Fruit fly (Drosophila melanogaster) whole organism, embryonic: ENCODE results near the gene Pcd.

Experiments used
- ATbp ChIP-seq: fragments of 200-800 bp; sonication (Bioruptor generic); optimal IDR thresholded peaks from 2 replicates; lab custom pipeline; 2017; ENCODE audit warnings: missing biosample characterization, mild to moderate bottlenecking, missing genetic modification characterization, missing genetic modification reagents
- Ada2b ChIP-seq: fragments of 200-800 bp; sonication (Bioruptor generic); IDR thresholded peaks from 2 replicates; pipeline ENCODE4 v1.3.6; 2022; ENCODE audit warnings: missing biosample characterization, missing genetic modification characterization
- Aef1 ChIP-seq: fragments of 200-800 bp; sonication (Bioruptor generic); IDR thresholded peaks from 3 replicates; pipeline ENCODE4 v1.3.6; 2022; ENCODE audit warnings: missing biosample characterization, missing genetic modification characterization
- Asciz ChIP-seq: fragments of 200-800 bp; sonication (Bioruptor generic); optimal IDR thresholded peaks from 2 replicates; lab custom pipeline; 2017; ENCODE audit warnings: missing biosample characterization, mild to moderate bottlenecking, missing genetic modification characterization, missing genetic modification reagents
- Atf-2 ChIP-seq: fragments of 200-800 bp; sonication (Bioruptor generic); optimal IDR thresholded peaks from 2 replicates; lab custom pipeline; 2016; ENCODE audit warnings: missing biosample characterization, missing genetic modification characterization
- CG10366 ChIP-seq: fragments of 200-800 bp; sonication (Bioruptor generic); IDR thresholded peaks from 2 replicates; pipeline ENCODE4 v1.3.6; 2022; ENCODE audit warnings: missing biosample characterization, missing genetic modification characterization
- CG10979 ChIP-seq: fragments of 200-800 bp; sonication (Bioruptor generic); optimal IDR thresholded peaks from 2 replicates; lab custom pipeline; 2018; ENCODE audit warnings: missing biosample characterization, mild to moderate bottlenecking, missing genetic modification characterization, moderate library complexity
- CG11723 ChIP-seq: fragments of 200-800 bp; sonication (Bioruptor generic); optimal IDR thresholded peaks from 2 replicates; lab custom pipeline; 2017; ENCODE audit warnings: missing biosample characterization, mild to moderate bottlenecking, missing genetic modification characterization
- CG14014 ChIP-seq: fragments of 200-800 bp; sonication (Bioruptor generic); IDR thresholded peaks from 2 replicates; pipeline ENCODE4 v1.3.6; 2022; ENCODE audit warnings: missing biosample characterization, missing genetic modification characterization
- CG14667 ChIP-seq: fragments of 200-800 bp; sonication (Bioruptor generic); IDR thresholded peaks from 2 replicates; pipeline ENCODE4 v1.3.6; 2022; ENCODE audit warnings: missing biosample characterization, missing genetic modification characterization
- CG15514 ChIP-seq: fragments of 200-800 bp; sonication (Bioruptor generic); optimal IDR thresholded peaks from 3 replicates; lab custom pipeline; 2017; ENCODE audit warnings: missing biosample characterization, missing genetic modification characterization, mild to moderate bottlenecking, moderate library complexity, missing genetic modification reagents
- CG17359 ChIP-seq: fragments of 200-800 bp; sonication (Bioruptor generic); optimal IDR thresholded peaks from 3 replicates; lab custom pipeline; 2018; ENCODE audit warnings: missing biosample characterization, mild to moderate bottlenecking, missing genetic modification characterization, moderate library complexity
- CG18262 ChIP-seq: fragments of 200-800 bp; optimal IDR thresholded peaks from 3 replicates; lab custom pipeline; 2019; ENCODE audit warnings: missing biosample characterization, mild to moderate bottlenecking, missing genetic modification characterization, moderate library complexity
- CG18599 ChIP-seq: fragments of 200-800 bp; sonication (Bioruptor generic); optimal IDR thresholded peaks from 3 replicates; lab custom pipeline; 2017; ENCODE audit warnings: missing biosample characterization, missing genetic modification characterization, mild to moderate bottlenecking, moderate library complexity, missing genetic modification reagents
- CG2202 ChIP-seq: fragments of 200-800 bp; sonication (Bioruptor generic); optimal IDR thresholded peaks from 2 replicates; lab custom pipeline; 2018; ENCODE audit warnings: missing biosample characterization, mild to moderate bottlenecking, missing genetic modification characterization
- CG2712 ChIP-seq: fragments of 200-800 bp; optimal IDR thresholded peaks from 3 replicates; lab custom pipeline; 2019; ENCODE audit warnings: missing biosample characterization, mild to moderate bottlenecking, missing genetic modification characterization, moderate library complexity
- CG30403 ChIP-seq: fragments of 200-800 bp; sonication (Bioruptor generic); optimal IDR thresholded peaks from 3 replicates; lab custom pipeline; 2016; ENCODE audit warnings: missing biosample characterization, missing genetic modification characterization
- CG33557 ChIP-seq: fragments of 200-800 bp; sonication (Bioruptor generic); optimal IDR thresholded peaks from 2 replicates; lab custom pipeline; 2019; ENCODE audit warnings: missing biosample characterization, mild to moderate bottlenecking, missing genetic modification characterization, moderate library complexity
- CG43689 ChIP-seq: fragments of 200-800 bp; sonication (Bioruptor generic); IDR thresholded peaks from 2 replicates; pipeline ENCODE4 v1.3.6; 2022; ENCODE audit warnings: missing biosample characterization, missing genetic modification characterization
- CG4424 ChIP-seq: fragments of 200-800 bp; sonication (Bioruptor generic); optimal IDR thresholded peaks from 3 replicates; lab custom pipeline; 2016; ENCODE audit warnings: missing biosample characterization, missing genetic modification characterization
- CG4854 ChIP-seq: fragments of 200-800 bp; sonication (Bioruptor generic); optimal IDR thresholded peaks from 2 replicates; lab custom pipeline; 2016; ENCODE audit warnings: missing biosample characterization, missing genetic modification characterization, inconsistent platforms
- CG9727 ChIP-seq: fragments of 200-800 bp; sonication (Bioruptor generic); optimal IDR thresholded peaks from 3 replicates; lab custom pipeline; 2017; ENCODE audit warnings: missing biosample characterization, mild to moderate bottlenecking, missing genetic modification characterization
- CG9817 ChIP-seq: fragments of 200-800 bp; sonication (Bioruptor generic); optimal IDR thresholded peaks from 2 replicates; lab custom pipeline; 2018; ENCODE audit warnings: missing biosample characterization, mild to moderate bottlenecking, missing genetic modification characterization, moderate library complexity
- CG9932 ChIP-seq: fragments of 200-800 bp; sonication (Bioruptor generic); IDR thresholded peaks from 2 replicates; pipeline ENCODE4 v1.3.6; 2022; ENCODE audit warnings: missing biosample characterization, missing genetic modification characterization
- Chrac-16 ChIP-seq: fragments of 200-800 bp; sonication (Bioruptor generic); optimal IDR thresholded peaks from 3 replicates; lab custom pipeline; 2016; ENCODE audit warnings: missing biosample characterization, missing genetic modification characterization
- D ChIP-seq, 2 experiments: fragments of 200-800 bp in 1 of 2; fragments of >200 bp in 1 of 2; sonication (Bioruptor generic) in 1 of 2; optimal IDR thresholded peaks; 2 replicates in 1 of 2; 3 replicates in 1 of 2; lab custom pipeline; 2017; ENCODE audit warnings: mild to moderate bottlenecking in 1 of 2, missing biosample characterization in 1 of 2, missing genetic modification characterization in 1 of 2, missing genetic modification reagents in 1 of 2
- Dek ChIP-seq: fragments of 200-800 bp; sonication (Bioruptor generic); optimal IDR thresholded peaks from 3 replicates; lab custom pipeline; 2019; ENCODE audit warnings: missing biosample characterization, mild to moderate bottlenecking, missing genetic modification characterization, moderate library complexity
- Fer3 ChIP-seq: fragments of 200-800 bp; sonication (Bioruptor generic); optimal IDR thresholded peaks from 2 replicates; lab custom pipeline; 2018; ENCODE audit warnings: missing biosample characterization, mild to moderate bottlenecking, missing genetic modification characterization, moderate library complexity
- Max ChIP-seq: fragments of 200-800 bp; sonication (Bioruptor generic); optimal IDR thresholded peaks from 2 replicates; lab custom pipeline; 2016; ENCODE audit warnings: missing biosample characterization, mild to moderate bottlenecking, missing genetic modification characterization
- NC2α ChIP-seq: fragments of 200-800 bp; sonication (Bioruptor generic); optimal IDR thresholded peaks from 2 replicates; lab custom pipeline; 2016; ENCODE audit warnings: missing biosample characterization, missing genetic modification characterization
- NC2β ChIP-seq: fragments of 200-800 bp; sonication (Bioruptor generic); optimal IDR thresholded peaks from 2 replicates; lab custom pipeline; 2016; ENCODE audit warnings: missing biosample characterization, missing genetic modification characterization
- Sin3A ChIP-seq: fragments of >200 bp; optimal IDR thresholded peaks from 2 replicates; lab custom pipeline; 2018
- Six4 ChIP-seq: fragments of 200-800 bp; sonication (Bioruptor generic); optimal IDR thresholded peaks from 2 replicates; lab custom pipeline; 2016; ENCODE audit warnings: missing biosample characterization, missing genetic modification characterization
- Xrp1 ChIP-seq: fragments of 200-800 bp; sonication (Bioruptor generic); IDR thresholded peaks from 2 replicates; pipeline ENCODE4 v1.3.6; 2022; ENCODE audit warnings: missing biosample characterization, missing genetic modification characterization
- ato ChIP-seq: fragments of 200-800 bp; sonication (Bioruptor generic); IDR thresholded peaks from 2 replicates; pipeline ENCODE4 v1.3.6; 2022; ENCODE audit warnings: missing biosample characterization, missing genetic modification characterization; ENCODE audit not compliant: partially characterized antibody
- bab2 ChIP-seq: fragments of 200-800 bp; sonication (Bioruptor generic); optimal IDR thresholded peaks from 2 replicates; lab custom pipeline; 2016; ENCODE audit warnings: missing biosample characterization, missing genetic modification characterization
- chn ChIP-seq: fragments of 200-800 bp; sonication (Bioruptor generic); optimal IDR thresholded peaks from 2 replicates; lab custom pipeline; 2016; ENCODE audit warnings: missing biosample characterization, missing genetic modification characterization
- croc ChIP-seq: fragments of 200-800 bp; sonication (Bioruptor generic); conservative IDR thresholded peaks from 3 replicates; pipeline ENCODE4 v1.3.6; 2022; ENCODE audit warnings: missing biosample characterization, missing genetic modification characterization
- cwo ChIP-seq: fragments of 200-800 bp; sonication (Bioruptor generic); optimal IDR thresholded peaks from 3 replicates; lab custom pipeline; 2017; ENCODE audit warnings: missing biosample characterization, missing genetic modification characterization, mild to moderate bottlenecking, moderate library complexity, missing genetic modification reagents
- dysf ChIP-seq: fragments of 200-800 bp; sonication (Bioruptor generic); IDR thresholded peaks from 3 replicates; pipeline ENCODE4 v1.3.6; 2022; ENCODE audit warnings: missing biosample characterization, missing genetic modification characterization
- fd96Cb ChIP-seq: fragments of 200-800 bp; sonication (Bioruptor generic); optimal IDR thresholded peaks from 2 replicates; lab custom pipeline; 2018; ENCODE audit warnings: missing biosample characterization, mild to moderate bottlenecking, missing genetic modification characterization, moderate library complexity
- hkb ChIP-seq, 2 experiments: fragments of 200-800 bp in 1 of 2; fragments of >200 bp in 1 of 2; sonication (Bioruptor generic) in 1 of 2; IDR thresholded peaks in 1 of 2; optimal IDR thresholded peaks in 1 of 2; 2 replicates each; pipeline versions ENCODE4 v1.3.6 to Lab custom; 2017 to 2022; ENCODE audit warnings: missing biosample characterization in 1 of 2, missing genetic modification characterization in 1 of 2
- ind ChIP-seq: fragments of 200-800 bp; sonication (Bioruptor generic); optimal IDR thresholded peaks from 3 replicates; lab custom pipeline; 2016; ENCODE audit warnings: missing biosample characterization, missing genetic modification characterization
- mld ChIP-seq: fragments of 200-800 bp; sonication (Bioruptor generic); IDR thresholded peaks from 3 replicates; pipeline ENCODE4 v1.3.6; 2022; ENCODE audit warnings: missing biosample characterization, missing genetic modification characterization; ENCODE audit not compliant: partially characterized antibody
- onecut ChIP-seq: fragments of 200-800 bp; sonication (Bioruptor generic); IDR thresholded peaks from 2 replicates; pipeline ENCODE4 v1.3.6; 2022; ENCODE audit warnings: missing biosample characterization, missing genetic modification characterization
- ranshi ChIP-seq: fragments of 200-800 bp; sonication (Bioruptor generic); IDR thresholded peaks from 2 replicates; pipeline ENCODE4 v1.3.6; 2022; ENCODE audit warnings: missing biosample characterization, missing genetic modification characterization
- sisA ChIP-seq: fragments of 200-800 bp; sonication (Bioruptor generic); IDR thresholded peaks from 2 replicates; pipeline ENCODE4 v1.3.6; 2022; ENCODE audit warnings: missing biosample characterization, missing genetic modification characterization
- sob ChIP-seq: fragments of 200-800 bp; sonication (Bioruptor generic); IDR thresholded peaks from 2 replicates; pipeline ENCODE4 v1.3.6; 2022; ENCODE audit warnings: missing biosample characterization, missing genetic modification characterization
- stwl ChIP-seq: fragments of 200-800 bp; sonication (Bioruptor generic); optimal IDR thresholded peaks from 3 replicates; lab custom pipeline; 2018; ENCODE audit warnings: missing biosample characterization, mild to moderate bottlenecking, missing genetic modification characterization, moderate library complexity
- tgo ChIP-seq: fragments of 200-800 bp; sonication (Bioruptor generic); IDR thresholded peaks from 3 replicates; pipeline ENCODE4 v1.3.6; 2022; ENCODE audit warnings: missing biosample characterization, missing genetic modification characterization

The Pcd gene

dm6 chr3R:29690539-29690852, 32.5 kb upstream of the Pcd start (continued):
- TF ChIP-seq CG43689 (GFP tag; lab: Robert Waterston, UW) (peak; percentile 30; the same call in 1 of the 2 replicates), Fer3 (peak; percentile 45), Six4 (GFP tag; lab: Kevin White, UChicago) (peak; percentile 7), sisA (GFP tag; lab: Robert Waterston, UW) (peak; percentile 54), Dek (tag; lab: Kevin White, UChicago) (peak; percentile 14), CG10979 (tag; lab: Kevin White, UChicago) (peak; percentile 68), tgo (GFP tag; lab: Robert Waterston, UW) (peak; percentile 19; the same call in 1 of the 3 replicates), stwl (tag; lab: Kevin White, UChicago) (no peak), bab2 (GFP tag; lab: Kevin White, UChicago) (peak; percentile 28), dysf (GFP tag; lab: Robert Waterston, UW) (peak; percentile 59), CG14014 (GFP tag; lab: Robert Waterston, UW) (no peak), hkb (optimal IDR thresholded peaks at IDR 0.05; lab: Kevin White, UChicago) (no peak), hkb (GFP tag; IDR thresholded peaks at IDR 0.05; lab: Robert Waterston, UW) (peak; percentile 61), Ada2b (GFP tag; lab: Robert Waterston, UW) (peak; percentile 58), ranshi (0 out of 2 replicates have a peak, but pooled peaks have one; percentile 34), Chrac-16 (peak; percentile 0), Asciz (GFP tag; lab: Kevin White, UChicago) (peak; percentile 39), ind (peak; percentile 19), D (optimal IDR thresholded peaks at IDR 0.05; lab: Kevin White, UChicago) (no peak), D (GFP tag; optimal IDR thresholded peaks at IDR 0.05; lab: Kevin White, UChicago) (peak; percentile 37), CG9727 (peak; percentile 33), CG33557 (peak; percentile 12), Atf-2 (GFP tag; lab: Kevin White, UChicago) (peak; percentile 12), cwo (no peak), CG18599 (GFP tag; lab: Kevin White, UChicago) (peak; percentile 22), CG11723 (GFP tag; lab: Kevin White, UChicago) (peak; percentile 0), Sin3A (lab: Kevin White, UChicago) (no peak), CG2202 (tag; lab: Kevin White, UChicago) (peak; percentile 13), ATbp (GFP tag; lab: Kevin White, UChicago) (peak; percentile 33), NC2β (GFP tag; lab: Kevin White, UChicago) (peak; percentile 6), CG15514 (GFP tag; lab: Kevin White, UChicago) (no peak), NC2α (GFP tag; lab: Kevin White, UChicago) (no peak), CG14667 (GFP tag; lab: Robert Waterston, UW) (0 out of 2 replicates have a peak, but pooled peaks have one; percentile 16), sob (GFP tag; lab: Robert Waterston, UW) (0 out of 2 replicates have a peak, but pooled peaks have one; percentile 15), CG30403 (GFP tag; lab: Kevin White, UChicago) (peak; percentile 50), CG9817 (tag; lab: Kevin White, UChicago) (peak; percentile 22), Max (no peak), chn (GFP tag; lab: Kevin White, UChicago) (peak; percentile 12), ato (GFP tag; lab: Robert Waterston, UW) (no peak), fd96Cb (tag; lab: Kevin White, UChicago) (peak; percentile 59), croc (peak; percentile 41; the same call in 1 of the 3 replicates), CG18262 (tag; lab: Kevin White, UChicago) (peak; percentile 56), Xrp1 (GFP tag; lab: Robert Waterston, UW) (peak; percentile 40; the same call in 1 of the 2 replicates), Aef1 (peak; percentile 29; the same call in 1 of the 3 replicates), onecut (no peak), CG17359 (peak; percentile 61), CG9932 (no peak), CG4424 (GFP tag; lab: Kevin White, UChicago) (peak; percentile 58), CG2712 (tag; lab: Kevin White, UChicago) (peak; percentile 54), mld (GFP tag; lab: Robert Waterston, UW) (no peak), CG4854 (GFP tag; lab: Kevin White, UChicago) (no peak), CG10366 (GFP tag; lab: Robert Waterston, UW) (peak; percentile 22; the same call in 1 of the 2 replicates)
